Fruit fly (Drosophila melanogaster) whole organism, embryonic: Measurements from ENCODE around the gene Polr3A.
A peak's percentile ranks its signal among the peaks of the same experiment; 100 is the strongest.

Experiments
- CG11696 ChIP-seq: fragments of 200-800 bp; sonication (Bioruptor generic); IDR thresholded peaks from 2 replicates; pipeline ENCODE4 v1.3.6; 2022; ENCODE audit warnings: missing biosample characterization, missing genetic modification characterization
- CG12071 ChIP-seq: fragments of 200-800 bp; sonication (Bioruptor generic); optimal IDR thresholded peaks from 3 replicates; lab custom pipeline; 2018; ENCODE audit warnings: missing biosample characterization, mild to moderate bottlenecking, missing genetic modification characterization
- CG12155 ChIP-seq: fragments of 200-800 bp; sonication (Bioruptor generic); optimal IDR thresholded peaks from 3 replicates; lab custom pipeline; 2016; ENCODE audit warnings: missing biosample characterization, missing genetic modification characterization
- CG12236 ChIP-seq: fragments of 200-800 bp; sonication (Bioruptor generic); optimal IDR thresholded peaks from 2 replicates; lab custom pipeline; 2016; ENCODE audit warnings: missing biosample characterization, missing genetic modification characterization
- CG17802 ChIP-seq: fragments of 200-800 bp; sonication (Bioruptor generic); optimal IDR thresholded peaks from 2 replicates; lab custom pipeline; 2018; ENCODE audit warnings: missing biosample characterization, mild to moderate bottlenecking, missing genetic modification characterization, moderate library complexity
- CG17829 ChIP-seq: fragments of 200-800 bp; optimal IDR thresholded peaks from 2 replicates; lab custom pipeline; 2019; ENCODE audit warnings: missing biosample characterization, mild to moderate bottlenecking, missing genetic modification characterization, moderate library complexity
- CG2116 ChIP-seq: fragments of 200-800 bp; sonication (Bioruptor generic); optimal IDR thresholded peaks from 3 replicates; lab custom pipeline; 2018; ENCODE audit warnings: missing biosample characterization, mild to moderate bottlenecking, missing genetic modification characterization
- CG2199 ChIP-seq: fragments of 200-800 bp; sonication (Bioruptor generic); IDR thresholded peaks from 3 replicates; pipeline ENCODE4 v1.3.6; 2022; ENCODE audit warnings: missing biosample characterization, missing genetic modification characterization
- CG2202 ChIP-seq: fragments of 200-800 bp; sonication (Bioruptor generic); optimal IDR thresholded peaks from 2 replicates; lab custom pipeline; 2018; ENCODE audit warnings: missing biosample characterization, mild to moderate bottlenecking, missing genetic modification characterization
- CG31365 ChIP-seq: fragments of 200-800 bp; sonication (Bioruptor generic); optimal IDR thresholded peaks from 2 replicates; lab custom pipeline; 2018; ENCODE audit warnings: missing biosample characterization, mild to moderate bottlenecking, missing genetic modification characterization
- CG33557 ChIP-seq: fragments of 200-800 bp; sonication (Bioruptor generic); optimal IDR thresholded peaks from 2 replicates; lab custom pipeline; 2019; ENCODE audit warnings: missing biosample characterization, mild to moderate bottlenecking, missing genetic modification characterization, moderate library complexity
- CG34224 ChIP-seq: fragments of 200-800 bp; sonication (Bioruptor generic); IDR thresholded peaks from 3 replicates; pipeline ENCODE4 v1.3.6; 2022; ENCODE audit warnings: missing biosample characterization, missing genetic modification characterization; ENCODE audit not compliant: partially characterized antibody
- CG42726 ChIP-seq: fragments of 200-800 bp; sonication (Bioruptor generic); IDR thresholded peaks from 2 replicates; pipeline ENCODE4 v1.3.6; 2022; ENCODE audit warnings: missing biosample characterization, missing genetic modification characterization; ENCODE audit not compliant: partially characterized antibody
- CG4707 ChIP-seq: fragments of 200-800 bp; sonication (Bioruptor generic); optimal IDR thresholded peaks from 2 replicates; lab custom pipeline; 2018; ENCODE audit warnings: missing biosample characterization, mild to moderate bottlenecking, missing genetic modification characterization, moderate library complexity
- CG5245 ChIP-seq: fragments of 200-800 bp; sonication (Bioruptor generic); optimal IDR thresholded peaks from 3 replicates; lab custom pipeline; 2016; ENCODE audit warnings: missing biosample characterization, missing genetic modification characterization
- CG6765 ChIP-seq: fragments of 200-800 bp; sonication (Bioruptor generic); optimal IDR thresholded peaks from 3 replicates; lab custom pipeline; 2017; ENCODE audit warnings: missing biosample characterization, mild to moderate bottlenecking, missing genetic modification characterization
- CG7928 ChIP-seq: fragments of 200-800 bp; sonication (Bioruptor generic); optimal IDR thresholded peaks from 2 replicates; lab custom pipeline; 2017; ENCODE audit warnings: missing biosample characterization, mild to moderate bottlenecking, missing genetic modification characterization
- CG7987 ChIP-seq: fragments of 200-800 bp; sonication (Bioruptor generic); optimal IDR thresholded peaks from 2 replicates; lab custom pipeline; 2018; ENCODE audit warnings: missing biosample characterization, mild to moderate bottlenecking, missing genetic modification characterization, moderate library complexity
- CG8924 ChIP-seq: fragments of 200-800 bp; optimal IDR thresholded peaks from 3 replicates; lab custom pipeline; 2019; ENCODE audit warnings: missing biosample characterization, mild to moderate bottlenecking, missing genetic modification characterization, moderate library complexity
- CG9932 ChIP-seq: fragments of 200-800 bp; sonication (Bioruptor generic); IDR thresholded peaks from 2 replicates; pipeline ENCODE4 v1.3.6; 2022; ENCODE audit warnings: missing biosample characterization, missing genetic modification characterization
- Deaf1 ChIP-seq: fragments of 200-800 bp; optimal IDR thresholded peaks from 3 replicates; lab custom pipeline; 2019; ENCODE audit warnings: missing biosample characterization, mild to moderate bottlenecking, missing genetic modification characterization, moderate library complexity
- E2f2 ChIP-seq: fragments of 200-800 bp; sonication (Bioruptor generic); IDR thresholded peaks from 2 replicates; pipeline ENCODE4 v1.3.6; 2022; ENCODE audit warnings: missing biosample characterization, missing genetic modification characterization
- Gug ChIP-seq: fragments of 200-800 bp; sonication (Bioruptor generic); IDR thresholded peaks from 4 replicates; pipeline ENCODE4 v1.3.6; 2022; ENCODE audit warnings: missing biosample characterization, missing genetic modification characterization
- Hey ChIP-seq: fragments of 200-800 bp; sonication (Bioruptor generic); optimal IDR thresholded peaks from 3 replicates; lab custom pipeline; 2018; ENCODE audit warnings: missing biosample characterization, mild to moderate bottlenecking, missing genetic modification characterization
- Hr3 ChIP-seq: fragments of 200-800 bp; sonication (Bioruptor generic); optimal IDR thresholded peaks from 3 replicates; lab custom pipeline; 2016; ENCODE audit warnings: missing biosample characterization, missing genetic modification characterization
- Lhr ChIP-seq: fragments of 200-800 bp; sonication (Bioruptor generic); optimal IDR thresholded peaks from 3 replicates; lab custom pipeline; 2017; ENCODE audit warnings: mild to moderate bottlenecking, missing biosample characterization, missing genetic modification reagents, missing genetic modification characterization
- Med ChIP-seq: fragments of 200-800 bp; sonication (Bioruptor generic); peaks from one replicate; lab custom pipeline; 2016; ENCODE audit warnings: missing biosample characterization, missing genetic modification characterization, mild to moderate bottlenecking, inconsistent platforms, moderate library complexity
- Nf-YA ChIP-seq: fragments of 200-800 bp; sonication (Bioruptor generic); IDR thresholded peaks from 2 replicates; pipeline ENCODE4 v1.3.6; 2022; ENCODE audit warnings: missing biosample characterization, missing genetic modification characterization
- PHDP ChIP-seq: fragments of 200-800 bp; sonication (Bioruptor generic); optimal IDR thresholded peaks from 3 replicates; lab custom pipeline; 2018; ENCODE audit warnings: missing biosample characterization, mild to moderate bottlenecking, missing genetic modification characterization, moderate library complexity
- Rx ChIP-seq: fragments of 200-800 bp; sonication (Bioruptor generic); IDR thresholded peaks from 2 replicates; pipeline ENCODE4 v1.3.6; 2022; ENCODE audit warnings: missing biosample characterization, missing genetic modification characterization
- Six4 ChIP-seq: fragments of 200-800 bp; sonication (Bioruptor generic); optimal IDR thresholded peaks from 2 replicates; lab custom pipeline; 2016; ENCODE audit warnings: missing biosample characterization, missing genetic modification characterization
- aop ChIP-seq: fragments of 200-800 bp; sonication (Bioruptor generic); IDR thresholded peaks from 2 replicates; pipeline ENCODE4 v1.3.6; 2022; ENCODE audit warnings: missing biosample characterization, missing genetic modification characterization
- ap ChIP-seq: fragments of 200-800 bp; sonication (Bioruptor generic); IDR thresholded peaks from 2 replicates; pipeline ENCODE4 v1.3.6; 2022; ENCODE audit warnings: missing biosample characterization, missing genetic modification characterization
- ash1 ChIP-seq: fragments of 200-800 bp; sonication (Bioruptor generic); optimal IDR thresholded peaks from 2 replicates; lab custom pipeline; 2018; ENCODE audit warnings: missing biosample characterization, mild to moderate bottlenecking, missing genetic modification characterization
- bsh ChIP-seq, 2 experiments: fragments of 200-800 bp; sonication (Bioruptor generic); optimal IDR thresholded peaks; 2 replicates each; lab custom pipeline; 2017 to 2018; ENCODE audit warnings: mild to moderate bottlenecking in 2 of 2, missing biosample characterization in 2 of 2, missing genetic modification characterization in 2 of 2, moderate library complexity in 1 of 2
- fd64A ChIP-seq: fragments of 200-800 bp; sonication (Bioruptor generic); optimal IDR thresholded peaks from 3 replicates; lab custom pipeline; 2018; ENCODE audit warnings: missing biosample characterization, mild to moderate bottlenecking, missing genetic modification characterization
- fd96Cb ChIP-seq: fragments of 200-800 bp; sonication (Bioruptor generic); optimal IDR thresholded peaks from 2 replicates; lab custom pipeline; 2018; ENCODE audit warnings: missing biosample characterization, mild to moderate bottlenecking, missing genetic modification characterization, moderate library complexity
- ftz-f1 ChIP-seq: fragments of 200-800 bp; sonication (Bioruptor generic); optimal IDR thresholded peaks from 2 replicates; lab custom pipeline; 2016; ENCODE audit warnings: missing biosample characterization, missing genetic modification characterization
- ham ChIP-seq: fragments of 200-800 bp; sonication (Bioruptor generic); IDR thresholded peaks from 2 replicates; pipeline ENCODE4 v1.3.6; 2022; ENCODE audit warnings: missing biosample characterization, missing genetic modification characterization
- hbn ChIP-seq: fragments of 200-800 bp; sonication (Bioruptor generic); IDR thresholded peaks from 2 replicates; pipeline ENCODE4 v1.3.6; 2022; ENCODE audit warnings: missing biosample characterization, missing genetic modification characterization; ENCODE audit not compliant: partially characterized antibody
- insv ChIP-seq, 2 experiments: fragments of 200-800 bp; sonication (Bioruptor generic); optimal IDR thresholded peaks; 3 replicates each; lab custom pipeline; 2016 to 2018; ENCODE audit warnings: missing biosample characterization in 2 of 2, missing genetic modification characterization in 2 of 2
- mirr ChIP-seq: fragments of 200-800 bp; sonication (Bioruptor generic); optimal IDR thresholded peaks from 3 replicates; lab custom pipeline; 2018; ENCODE audit warnings: missing biosample characterization, mild to moderate bottlenecking, missing genetic modification characterization
- onecut ChIP-seq: fragments of 200-800 bp; sonication (Bioruptor generic); IDR thresholded peaks from 2 replicates; pipeline ENCODE4 v1.3.6; 2022; ENCODE audit warnings: missing biosample characterization, missing genetic modification characterization
- pfk ChIP-seq: fragments of 200-800 bp; sonication (Bioruptor generic); optimal IDR thresholded peaks from 2 replicates; lab custom pipeline; 2018; ENCODE audit warnings: missing biosample characterization, mild to moderate bottlenecking, missing genetic modification characterization, moderate library complexity
- sna ChIP-seq: fragments of 200-800 bp; sonication (Bioruptor generic); IDR thresholded peaks from 2 replicates; pipeline ENCODE4 v1.3.6; 2022; ENCODE audit warnings: missing biosample characterization, missing genetic modification characterization; ENCODE audit not compliant: partially characterized antibody
- stc ChIP-seq: fragments of 200-800 bp; sonication (Bioruptor generic); IDR thresholded peaks from 2 replicates; pipeline ENCODE4 v1.3.6; 2022; ENCODE audit warnings: missing biosample characterization, missing genetic modification characterization
- tap ChIP-seq: fragments of 200-800 bp; optimal IDR thresholded peaks from 3 replicates; lab custom pipeline; 2019; ENCODE audit warnings: missing biosample characterization, mild to moderate bottlenecking, missing genetic modification characterization, moderate library complexity
- tna ChIP-seq: fragments of 200-800 bp; sonication (Bioruptor generic); IDR thresholded peaks from 2 replicates; pipeline ENCODE4 v1.3.6; 2022; ENCODE audit warnings: missing biosample characterization, missing genetic modification characterization; ENCODE audit not compliant: partially characterized antibody
- twi ChIP-seq: fragments of 200-800 bp; optimal IDR thresholded peaks from 2 replicates; lab custom pipeline; 2019; ENCODE audit warnings: missing biosample characterization, mild to moderate bottlenecking, missing genetic modification characterization, moderate library complexity
- tx ChIP-seq: fragments of 200-800 bp; sonication (Bioruptor generic); optimal IDR thresholded peaks from 2 replicates; lab custom pipeline; 2016; ENCODE audit warnings: missing biosample characterization, missing genetic modification characterization
- zf30C ChIP-seq: fragments of 200-800 bp; sonication (Bioruptor generic); optimal IDR thresholded peaks from 3 replicates; lab custom pipeline; 2018; ENCODE audit warnings: missing biosample characterization, mild to moderate bottlenecking, missing genetic modification characterization

Gene Polr3A

DNA sequence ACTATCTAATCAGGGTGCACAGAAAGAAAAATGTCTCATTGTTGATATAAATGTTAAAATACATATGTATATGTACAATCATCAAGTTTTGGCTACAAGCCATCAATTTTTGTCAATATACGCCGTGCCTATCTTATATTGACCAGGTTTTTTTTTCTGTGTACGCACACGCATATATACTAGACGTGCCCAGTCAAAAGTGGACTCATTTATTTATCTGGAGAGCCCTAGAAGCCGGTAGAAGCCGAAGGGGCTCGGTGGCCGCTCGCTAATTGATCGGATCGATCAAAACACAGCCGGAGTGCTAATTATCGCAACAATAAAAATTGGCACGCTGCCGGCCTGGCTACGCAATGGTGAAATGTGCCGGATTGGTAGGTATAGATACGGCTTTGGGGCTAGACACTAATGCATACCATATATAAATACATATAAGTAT, 22.4 kb upstream of the Polr3A start (continued):
- TF ChIP-seq Rx (GFP tag; lab: Robert Waterston, UW) (peak; percentile 50; the same call in 1 of the 2 replicates), zf30C (peak; percentile 90), CG17802 (tag; lab: Kevin White, UChicago) (no peak), sna (GFP tag; lab: Robert Waterston, UW) (no peak), tx (GFP tag; lab: Kevin White, UChicago) (peak; percentile 32), CG2202 (tag; lab: Kevin White, UChicago) (no peak), Nf-YA (GFP tag; lab: Robert Waterston, UW) (0 out of 2 replicates have a peak, but pooled peaks have one; percentile 48), mirr (GFP tag; lab: Kevin White, UChicago) (peak; percentile 77), CG4707 (GFP tag; lab: Kevin White, UChicago) (peak; percentile 14), Six4 (GFP tag; lab: Kevin White, UChicago) (peak; percentile 31), CG17829 (tag; lab: Kevin White, UChicago) (peak; percentile 30), Med (GFP tag; lab: Kevin White, UChicago) (peak; percentile 91), insv (GFP tag; optimal IDR thresholded peaks at IDR 0.05; lab: Kevin White, UChicago) (peak in 1 of 2 experiments; percentile 27), CG6765 (GFP tag; lab: Kevin White, UChicago) (peak; percentile 68), fd64A (GFP tag; lab: Kevin White, UChicago) (no peak), Deaf1 (tag; lab: Kevin White, UChicago) (peak; percentile 77), bsh (GFP tag; optimal IDR thresholded peaks at IDR 0.05; lab: Kevin White, UChicago) (peak; percentile 5 to 66), CG12155 (peak; percentile 41), CG31365 (tag; lab: Kevin White, UChicago) (peak; percentile 52), CG34224 (no peak), CG12236 (GFP tag; lab: Kevin White, UChicago) (no peak), tap (tag; lab: Kevin White, UChicago) (no peak), CG9932 (GFP tag; lab: Robert Waterston, UW) (peak; percentile 87), Lhr (GFP tag; lab: Kevin White, UChicago) (no peak), tna (no peak), CG7987 (GFP tag; lab: Kevin White, UChicago) (peak; percentile 67), CG11696 (GFP tag; lab: Robert Waterston, UW) (peak; percentile 64), CG2199 (GFP tag; lab: Robert Waterston, UW) (no peak), Hr3 (GFP tag; lab: Kevin White, UChicago) (peak; percentile 41), pfk (GFP tag; lab: Kevin White, UChicago) (no peak), CG12071 (GFP tag; lab: Kevin White, UChicago) (peak; percentile 67), CG33557 (GFP tag; lab: Kevin White, UChicago) (no peak), hbn (GFP tag; lab: Robert Waterston, UW) (no peak), ash1 (peak; percentile 42), CG2116 (GFP tag; lab: Kevin White, UChicago) (peak; percentile 26), CG5245 (GFP tag; lab: Kevin White, UChicago) (peak; percentile 18), Hey (peak; percentile 57), ap (GFP tag; lab: Robert Waterston, UW) (peak; percentile 34; the same call in 1 of the 2 replicates)

DNA sequence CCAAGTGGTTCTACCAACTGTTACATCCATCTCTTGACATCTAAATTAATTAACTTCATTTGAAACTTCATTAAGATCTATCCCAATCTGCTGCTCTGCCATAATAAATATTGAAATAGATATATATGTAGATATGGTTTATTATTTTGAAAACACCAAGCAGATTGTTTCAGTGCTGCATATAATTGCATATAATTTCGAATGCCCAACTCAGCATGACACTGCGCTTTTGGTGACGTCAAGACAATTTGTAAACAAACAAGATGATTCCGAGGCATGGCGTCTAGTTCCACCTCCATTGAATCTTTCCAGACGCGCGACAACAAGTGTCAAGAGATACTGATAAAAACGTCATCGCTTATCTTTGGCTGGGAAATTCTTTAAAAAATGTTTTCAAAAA, 21.9 kb upstream of the Polr3A start:
- TF ChIP-seq CG42726 (GFP tag; lab: Robert Waterston, UW): no peak
- no peak for TF ChIP-seq aop (GFP tag; lab: Robert Waterston, UW)
- TF ChIP-seq E2f2 (GFP tag; lab: Robert Waterston, UW): no peak
- TF ChIP-seq CG8924 (tag; lab: Kevin White, UChicago): no peak
- TF ChIP-seq ftz-f1: no peak
- TF ChIP-seq CG31365 (tag; lab: Kevin White, UChicago): no peak
- no peak for TF ChIP-seq CG17829 (tag; lab: Kevin White, UChicago)
- TF ChIP-seq ham (GFP tag; lab: Robert Waterston, UW): no peak
- no peak for TF ChIP-seq stc (GFP tag; lab: Robert Waterston, UW)
- no peak for TF ChIP-seq Gug (GFP tag; lab: Robert Waterston, UW)
- no peak for TF ChIP-seq CG7928 (GFP tag; lab: Kevin White, UChicago)
- TF ChIP-seq fd96Cb: no peak
- no peak for TF ChIP-seq onecut (GFP tag; lab: Robert Waterston, UW)
- TF ChIP-seq twi (tag; lab: Kevin White, UChicago): no peak
- no peak for TF ChIP-seq PHDP (tag; lab: Kevin White, UChicago)
